ENCODE assay signal across 5 fruit fly cellular contexts in the genomic region with DNA sequence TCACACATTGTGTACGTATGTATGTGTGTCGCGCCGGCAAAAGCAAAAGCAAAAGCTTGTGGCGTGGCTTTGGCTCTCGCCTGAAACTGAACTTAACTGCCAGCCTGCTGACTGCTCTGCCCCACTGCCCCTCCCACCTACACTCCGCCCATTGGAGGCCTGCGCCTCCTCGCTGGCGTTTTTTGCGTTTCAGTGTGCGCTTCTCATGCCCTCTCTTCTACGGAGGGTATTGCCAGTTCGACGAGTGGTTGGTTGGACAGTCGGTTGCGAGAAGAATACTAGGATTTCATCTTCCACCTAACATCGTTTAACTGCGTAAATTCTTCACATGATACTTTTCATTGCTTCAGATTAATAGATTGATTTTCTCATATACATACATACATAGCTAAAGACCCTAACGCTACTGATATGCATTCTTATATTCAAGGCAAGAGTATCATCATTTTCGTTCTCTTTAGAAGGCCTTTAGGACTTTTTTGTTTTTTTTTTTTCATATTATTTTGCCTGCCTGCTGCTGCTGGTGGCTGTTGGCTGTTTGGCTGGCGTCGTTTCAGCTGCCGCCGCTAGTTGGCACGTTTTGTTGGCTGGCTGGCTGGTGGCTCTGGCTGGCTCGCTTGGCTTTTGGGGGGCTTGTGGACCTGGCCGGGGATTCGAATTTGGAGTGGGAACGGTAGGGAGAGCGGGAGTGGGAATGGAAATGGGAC.
TF ChIP-seq lines count a peak whose summit lies in the region.

No protein-coding gene starts in this region.

- TF ChIP-seq CTCF in whole organism, embryonic (GFP tag; optimal IDR thresholded peaks at IDR 0.05; lab: Kevin White, UChicago), result no peak

TF ChIP-seq in whole organism, adult, 20 proteins besides CTCF, POLR2A, EP300 and RAD21:
- TF ChIP-seq pad (GFP tag; optimal IDR thresholded peaks at IDR 0.05; lab: Kevin White, UChicago), result no peak
- TF ChIP-seq CG1620 (GFP tag; optimal IDR thresholded peaks at IDR 0.05; lab: Kevin White, UChicago), result no peak
- TF ChIP-seq CG12768 (GFP tag; optimal IDR thresholded peaks at IDR 0.05; lab: Kevin White, UChicago), result peak; percentile 22
- peak; percentile 23 for TF ChIP-seq CG7101 (tag; optimal IDR thresholded peaks at IDR 0.05; lab: Kevin White, UChicago)
- no peak for TF ChIP-seq Mnt (GFP tag; optimal IDR thresholded peaks at IDR 0.05; lab: Kevin White, UChicago)
- no peak for TF ChIP-seq tj (GFP tag; optimal IDR thresholded peaks at IDR 0.05; lab: Kevin White, UChicago)
- no peak for TF ChIP-seq CG7045 (GFP tag; optimal IDR thresholded peaks at IDR 0.05; lab: Kevin White, UChicago)
- TF ChIP-seq CG5204 (GFP tag; optimal IDR thresholded peaks at IDR 0.05; lab: Kevin White, UChicago), result peak; percentile 51
- peak; percentile 38 for TF ChIP-seq Hr96 (GFP tag; optimal IDR thresholded peaks at IDR 0.05; lab: Kevin White, UChicago)
- no peak for TF ChIP-seq ovo (GFP tag; optimal IDR thresholded peaks at IDR 0.05; lab: Kevin White, UChicago)
- no peak for TF ChIP-seq toe (GFP tag; optimal IDR thresholded peaks at IDR 0.05; lab: Kevin White, UChicago)
- TF ChIP-seq CG33017 (tag; optimal IDR thresholded peaks at IDR 0.05; lab: Kevin White, UChicago), result peak; percentile 39
- TF ChIP-seq kay (GFP tag; lab: Kevin White, UChicago; ENCODE audit: borderline replicate concordance), result no peak
TF ChIP-seq in whole organism, adult: peak in this region for 5.

TF ChIP-seq in whole organism, embryonic, 481 proteins besides CTCF, POLR2A, EP300 and RAD21 (continues in another document):
- TF ChIP-seq CG8281 (tag; optimal IDR thresholded peaks at IDR 0.05; lab: Kevin White, UChicago) (peak; percentile 17), hth (optimal IDR thresholded peaks at IDR 0.05; lab: Kevin White, UChicago) (no peak), CG9215 (GFP tag; IDR thresholded peaks at IDR 0.05; lab: Robert Waterston, UW) (peak; percentile 52), NK7.1 (GFP tag; optimal IDR thresholded peaks at IDR 0.05; lab: Kevin White, UChicago) (peak; percentile 60), CG7786 (GFP tag; optimal IDR thresholded peaks at IDR 0.05; lab: Kevin White, UChicago) (peak; percentile 75), CG12299 (tag; optimal IDR thresholded peaks at IDR 0.05; lab: Kevin White, UChicago) (no peak), Atf3 (GFP tag; optimal IDR thresholded peaks at IDR 0.05; lab: Kevin White, UChicago) (no peak), CG9817 (tag; optimal IDR thresholded peaks at IDR 0.05; lab: Kevin White, UChicago) (peak; percentile 46), CG16863 (GFP tag; optimal IDR thresholded peaks at IDR 0.05; lab: Kevin White, UChicago) (peak; percentile 65), CG7839 (tag; optimal IDR thresholded peaks at IDR 0.05; lab: Kevin White, UChicago) (peak; percentile 69), Ravus (GFP tag; IDR thresholded peaks at IDR 0.05; lab: Robert Waterston, UW) (no peak), CG31388 (GFP tag; optimal IDR thresholded peaks at IDR 0.05; lab: Kevin White, UChicago) (no peak), CG10959 (GFP tag; IDR thresholded peaks at IDR 0.05; lab: Robert Waterston, UW) (no peak), Side (GFP tag; optimal IDR thresholded peaks at IDR 0.05; lab: Kevin White, UChicago) (peak; percentile 18), sim (GFP tag; IDR thresholded peaks at IDR 0.05; lab: Robert Waterston, UW) (no peak), psq (GFP tag; optimal IDR thresholded peaks at IDR 0.05; lab: Kevin White, UChicago) (no peak), CG6813 (GFP tag; optimal IDR thresholded peaks at IDR 0.05; lab: Kevin White, UChicago) (peak; percentile 31), gce (GFP tag; IDR thresholded peaks at IDR 0.05; lab: Robert Waterston, UW) (0 out of 3 replicates have a peak, but pooled peaks have one; percentile 5)

TF ChIP-seq in whole organism, prepupa, 60 proteins besides CTCF, POLR2A, EP300 and RAD21 (continues in another document):
- TF ChIP-seq Hr38 (GFP tag; optimal IDR thresholded peaks at IDR 0.05; lab: Kevin White, UChicago) (peak; percentile 17), CG7368 (GFP tag; optimal IDR thresholded peaks at IDR 0.05; lab: Kevin White, UChicago) (peak; percentile 73), dsx (GFP tag; optimal IDR thresholded peaks at IDR 0.05; lab: Kevin White, UChicago; ENCODE audit: poor library complexity, severe bottlenecking) (peak; percentile 87), cyc (GFP tag; optimal IDR thresholded peaks at IDR 0.05; lab: Kevin White, UChicago) (peak; percentile 92), Eip93F (GFP tag; optimal IDR thresholded peaks at IDR 0.05; lab: Kevin White, UChicago) (peak; percentile 88), svp (GFP tag; lab: Kevin White, UChicago) (peak; percentile 96), dac (GFP tag; optimal IDR thresholded peaks at IDR 0.05; lab: Kevin White, UChicago) (peak; percentile 87), Lpt (GFP tag; optimal IDR thresholded peaks at IDR 0.05; lab: Kevin White, UChicago) (peak; percentile 79), CG15336 (GFP tag; IDR thresholded peaks at IDR 0.05; lab: Robert Waterston, UW) (peak; percentile 94), CG11294 (GFP tag; IDR thresholded peaks at IDR 0.05; lab: Robert Waterston, UW) (peak; percentile 83), lz (GFP tag; optimal IDR thresholded peaks at IDR 0.05; lab: Kevin White, UChicago) (peak; percentile 95), CG3919 (GFP tag; optimal IDR thresholded peaks at IDR 0.05; lab: Kevin White, UChicago) (peak; percentile 89), Smox (GFP tag; optimal IDR thresholded peaks at IDR 0.05; lab: Kevin White, UChicago) (peak; percentile 92), OdsH (GFP tag; optimal IDR thresholded peaks at IDR 0.05; lab: Kevin White, UChicago) (peak; percentile 95), CG6792 (GFP tag; optimal IDR thresholded peaks at IDR 0.05; lab: Kevin White, UChicago) (peak; percentile 93), Eip75B (GFP tag; optimal IDR thresholded peaks at IDR 0.05; lab: Kevin White, UChicago) (peak; percentile 92), Hr39 (GFP tag; optimal IDR thresholded peaks at IDR 0.05; lab: Kevin White, UChicago) (peak; percentile 95), CG8119 (GFP tag; IDR thresholded peaks at IDR 0.05; lab: Robert Waterston, UW) (peak; percentile 95)

TF ChIP-seq in whole organism, pupa, 21 proteins besides CTCF, POLR2A, EP300 and RAD21 (continues in another document):
- TF ChIP-seq CG4496 (GFP tag; IDR thresholded peaks at IDR 0.05; lab: Robert Waterston, UW) (peak; percentile 87), CG15710 (tag; optimal IDR thresholded peaks at IDR 0.05; lab: Kevin White, UChicago) (peak; percentile 94), D1 (tag; optimal IDR thresholded peaks at IDR 0.05; lab: Kevin White, UChicago) (peak; percentile 53), CG14655 (GFP tag; optimal IDR thresholded peaks at IDR 0.05; lab: Kevin White, UChicago) (peak; percentile 88), CG8159 (tag; optimal IDR thresholded peaks at IDR 0.05; lab: Kevin White, UChicago) (peak; percentile 90), CG8301 (tag; optimal IDR thresholded peaks at IDR 0.05; lab: Kevin White, UChicago) (peak; percentile 90), EcR (GFP tag; optimal IDR thresholded peaks at IDR 0.05; lab: Kevin White, UChicago) (no peak), CG10348 (GFP tag; IDR thresholded peaks at IDR 0.05; lab: Robert Waterston, UW) (no peak; the same call in 1 of the 2 replicates), CG9948 (tag; optimal IDR thresholded peaks at IDR 0.05; lab: Kevin White, UChicago) (peak; percentile 84), Ets98B (GFP tag; IDR thresholded peaks at IDR 0.05; lab: Robert Waterston, UW) (peak; percentile 82), CG32121 (GFP tag; IDR thresholded peaks at IDR 0.05; lab: Robert Waterston, UW) (peak; percentile 87), Pif1B (GFP tag; optimal IDR thresholded peaks at IDR 0.05; lab: Kevin White, UChicago) (peak; percentile 88), fd96Ca (GFP tag; IDR thresholded peaks at IDR 0.05; lab: Robert Waterston, UW) (peak; percentile 92), CG13204 (GFP tag; optimal IDR thresholded peaks at IDR 0.05; lab: Kevin White, UChicago) (peak; percentile 6), Pif1A (GFP tag; optimal IDR thresholded peaks at IDR 0.05; lab: Kevin White, UChicago) (peak; percentile 95), rn (GFP tag; IDR thresholded peaks at IDR 0.05; lab: Robert Waterston, UW) (peak; percentile 84), CG34367 (tag; optimal IDR thresholded peaks at IDR 0.05; lab: Kevin White, UChicago) (peak; percentile 89), gl (tag; optimal IDR thresholded peaks at IDR 0.05; lab: Kevin White, UChicago) (peak; percentile 73), Snoo (tag; optimal IDR thresholded peaks at IDR 0.05; lab: Kevin White, UChicago) (peak; percentile 90)

TF ChIP-seq in whole organism, wandering third instar larva, 38 proteins besides CTCF, POLR2A, EP300 and RAD21 (continues in another document):
- TF ChIP-seq HLH106 (tag; optimal IDR thresholded peaks at IDR 0.05; lab: Kevin White, UChicago) (peak; percentile 91), N (GFP tag; optimal IDR thresholded peaks at IDR 0.05; lab: Kevin White, UChicago) (no peak), jim (GFP tag; optimal IDR thresholded peaks at IDR 0.05; lab: Kevin White, UChicago) (no peak), sv (GFP tag; optimal IDR thresholded peaks at IDR 0.05; lab: Kevin White, UChicago) (no peak), OdsH (GFP tag; optimal IDR thresholded peaks at IDR 0.05; lab: Kevin White, UChicago) (peak; percentile 88), Hnf4 (GFP tag; optimal IDR thresholded peaks at IDR 0.05; lab: Kevin White, UChicago) (peak; percentile 73), dl (GFP tag; optimal IDR thresholded peaks at IDR 0.05; lab: Kevin White, UChicago; ENCODE audit: insufficient read depth in 1 of 2, partially characterized antibody in 2 of 2) (peak in 1 of 2 experiments; percentile 10), Jra (GFP tag; optimal IDR thresholded peaks at IDR 0.05; lab: Kevin White, UChicago) (peak; percentile 71), foxo (GFP tag; optimal IDR thresholded peaks at IDR 0.05; lab: Kevin White, UChicago) (peak; percentile 26 to 91), dmrt93B (GFP tag; optimal IDR thresholded peaks at IDR 0.05; lab: Kevin White, UChicago) (peak; percentile 78), CG9705 (GFP tag; optimal IDR thresholded peaks at IDR 0.05; lab: Kevin White, UChicago) (peak; percentile 75), fru (GFP tag; optimal IDR thresholded peaks at IDR 0.05; lab: Kevin White, UChicago) (peak; percentile 95), Vsx2 (GFP tag; optimal IDR thresholded peaks at IDR 0.05; lab: Kevin White, UChicago; ENCODE audit: partially characterized antibody) (no peak), lola (GFP tag; optimal IDR thresholded peaks at IDR 0.05; lab: Kevin White, UChicago) (no peak), Sp1 (GFP tag; optimal IDR thresholded peaks at IDR 0.05; lab: Kevin White, UChicago) (peak; percentile 88), CG32264 (GFP tag; optimal IDR thresholded peaks at IDR 0.05; lab: Kevin White, UChicago) (peak; percentile 88), Dfd (GFP tag; optimal IDR thresholded peaks at IDR 0.05; lab: Kevin White, UChicago) (no peak), Myc (optimal IDR thresholded peaks at IDR 0.05; lab: Kevin White, UChicago) (no peak), woc (GFP tag; optimal IDR thresholded peaks at IDR 0.05; lab: Kevin White, UChicago) (peak; percentile 98), h (GFP tag; optimal IDR thresholded peaks at IDR 0.05; lab: Kevin White, UChicago) (peak; percentile 91), Abd-B (GFP tag; optimal IDR thresholded peaks at IDR 0.05; lab: Kevin White, UChicago) (no peak), usp (GFP tag; optimal IDR thresholded peaks at IDR 0.05; lab: Kevin White, UChicago) (no peak)
